Worm (Caenorhabditis elegans) whole organism, young adult: ENCODE measurements around the gene Y41D4A.7.

Experiments
- athp-1 ChIP-seq: sonication (generic microtip); optimal IDR thresholded peaks from 2 replicates; lab custom pipeline; 2017; ENCODE audit warnings: mild to moderate bottlenecking, missing genetic modification characterization, missing compliant biosample characterization
- ccch-3 ChIP-seq: fragments of 200-800 bp; sonication (Bioruptor generic); optimal IDR thresholded peaks from 2 replicates; lab custom pipeline; 2018; ENCODE audit warnings: mild to moderate bottlenecking, missing genetic modification characterization, missing compliant biosample characterization
- dpl-1 ChIP-seq: fragments of 150-350 bp; optimal IDR thresholded peaks from 2 replicates; lab custom pipeline; 2014; ENCODE audit warnings: missing biosample characterization, missing genetic modification reagents, missing genetic modification characterization
- hlh-26 ChIP-seq: fragments of 200-800 bp; sonication (Bioruptor generic); conservative IDR thresholded peaks from 2 replicates; pipeline ENCODE4 v1.3.6; 2022; ENCODE audit warnings: missing genetic modification reagents, missing genetic modification characterization, missing compliant biosample characterization
- hmg-20 ChIP-seq: fragments of 200-800 bp; sonication (Bioruptor generic); IDR thresholded peaks from 2 replicates; pipeline ENCODE4 v1.3.6; 2022; ENCODE audit warnings: missing genetic modification reagents, missing genetic modification characterization, missing compliant biosample characterization
- lin-40 ChIP-seq: sonication (generic microtip); optimal IDR thresholded peaks from 2 replicates; lab custom pipeline; 2016; ENCODE audit warnings: missing genetic modification characterization, mild to moderate bottlenecking, missing compliant biosample characterization, missing genotype, missing genetic modification reagents
- lir-1 ChIP-seq: fragments of 200-800 bp; sonication (Bioruptor generic); conservative IDR thresholded peaks from 2 replicates; pipeline ENCODE4 v1.3.6; 2022; ENCODE audit warnings: missing genetic modification reagents, missing genetic modification characterization, missing compliant biosample characterization
- mxl-1 ChIP-seq: sonication (generic microtip); optimal IDR thresholded peaks from 2 replicates; lab custom pipeline; 2016; ENCODE audit warnings: missing genetic modification characterization, missing compliant biosample characterization
- nhr-90 ChIP-seq: sonication (generic microtip); optimal IDR thresholded peaks from 2 replicates; lab custom pipeline; 2016; ENCODE audit warnings: missing genotype, mild to moderate bottlenecking, missing genetic modification characterization, missing compliant biosample characterization
- snpc-4 ChIP-seq, 5 experiments: fragments of 150-350 bp in 1 of 5; sonication (generic microtip) in 4 of 5; optimal IDR thresholded peaks; 2 replicates each; lab custom pipeline; 2014 to 2018; ENCODE audit warnings: missing genetic modification characterization in 5 of 5, missing biosample characterization in 3 of 5, antibody characterized with exemption in 2 of 5, mild to moderate bottlenecking in 2 of 5, missing compliant biosample characterization in 2 of 5, missing genotype in 2 of 5, moderate library complexity in 2 of 5, missing genetic modification reagents in 1 of 5
- unc-130 ChIP-seq: sonication (generic microtip); optimal IDR thresholded peaks from 2 replicates; lab custom pipeline; 2016; ENCODE audit warnings: missing genetic modification reagents, missing genetic modification characterization, missing compliant biosample characterization
- zfh-2 ChIP-seq: fragments of 200-800 bp; sonication (Bioruptor generic); conservative IDR thresholded peaks from 2 replicates; pipeline ENCODE4 v1.3.6; 2022; ENCODE audit warnings: missing genetic modification reagents, missing genetic modification characterization, missing compliant biosample characterization
- ztf-3 ChIP-seq: fragments of 200-800 bp; sonication (Bioruptor generic); optimal IDR thresholded peaks from 2 replicates; lab custom pipeline; 2018; ENCODE audit warnings: mild to moderate bottlenecking, missing genetic modification characterization, missing compliant biosample characterization

DNA sequence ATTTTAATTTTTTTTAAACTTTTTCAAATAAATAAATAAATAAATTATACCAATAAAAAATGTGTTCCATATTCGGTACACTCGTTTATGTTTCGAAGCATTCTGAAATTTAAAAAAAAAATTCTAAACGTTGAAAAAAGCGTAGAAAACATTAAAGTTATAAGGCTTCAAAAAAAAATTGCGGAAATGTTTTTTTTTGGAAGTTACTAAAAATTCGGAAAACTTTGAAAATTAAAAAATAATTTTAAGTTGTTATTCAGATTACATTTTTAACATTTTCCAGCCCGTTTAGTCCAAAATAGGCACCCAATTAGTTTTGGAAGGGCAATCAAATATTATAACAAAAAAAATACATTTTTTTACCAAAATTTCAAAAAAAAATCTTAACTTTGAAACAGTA is 42.5 kb upstream of the Y41D4A.7 start, which contains the start of gene Y38C1BA.1:
- TF ChIP-seq unc-130 (no peak), nhr-90 (no peak), lir-1 (GFP tag; lab: Robert Waterston, UW) (no peak), ccch-3 (GFP tag; lab: Kevin White, UChicago) (no peak), hmg-20 (no peak), hlh-26 (GFP tag; lab: Robert Waterston, UW) (no peak), snpc-4 (GFP tag; optimal IDR thresholded peaks at IDR 0.05; lab: Kevin White, UChicago) (no peak), snpc-4 (tag; optimal IDR thresholded peaks at IDR 0.05; lab: Kevin White, UChicago) (no peak), athp-1 (tag; lab: Kevin White, UChicago) (no peak), dpl-1 (GFP tag; lab: Kevin White, UChicago) (no peak), mxl-1 (tag; lab: Kevin White, UChicago) (no peak), ztf-3 (GFP tag; lab: Kevin White, UChicago) (no peak), zfh-2 (GFP tag; lab: Robert Waterston, UW) (no peak), lin-40 (no peak)
